Fruit fly (Drosophila melanogaster) whole organism, embryonic: Measurements from ENCODE around the gene Vps2.

Experiments used
- Awh ChIP-seq: fragments of 200-800 bp; sonication (Bioruptor generic); IDR thresholded peaks from 2 replicates; pipeline ENCODE4, ENCODE4 v1.3.6; 2022; ENCODE audit warnings: missing biosample characterization, missing genetic modification characterization
- CG10267 ChIP-seq: fragments of 200-800 bp; sonication (Bioruptor generic); optimal IDR thresholded peaks from 2 replicates; lab custom pipeline; 2018; ENCODE audit warnings: missing biosample characterization, mild to moderate bottlenecking, missing genetic modification characterization, moderate library complexity
- CG11696 ChIP-seq: fragments of 200-800 bp; sonication (Bioruptor generic); IDR thresholded peaks from 2 replicates; pipeline ENCODE4 v1.3.6; 2022; ENCODE audit warnings: missing biosample characterization, missing genetic modification characterization
- CG13624 ChIP-seq: fragments of 200-800 bp; sonication (Bioruptor generic); optimal IDR thresholded peaks from 2 replicates; lab custom pipeline; 2016; ENCODE audit warnings: missing biosample characterization, missing genetic modification characterization
- CG14860 ChIP-seq: fragments of 200-800 bp; sonication (Bioruptor generic); IDR thresholded peaks from 3 replicates; pipeline ENCODE4 v1.3.6; 2022; ENCODE audit warnings: missing biosample characterization, missing genetic modification characterization; ENCODE audit not compliant: partially characterized antibody
- CG15269 ChIP-seq: fragments of 200-800 bp; sonication (Bioruptor generic); optimal IDR thresholded peaks from 2 replicates; lab custom pipeline; 2018; ENCODE audit warnings: missing biosample characterization, mild to moderate bottlenecking, missing genetic modification characterization, moderate library complexity
- CG17186 ChIP-seq: fragments of 200-800 bp; sonication (Bioruptor generic); optimal IDR thresholded peaks from 3 replicates; lab custom pipeline; 2017; ENCODE audit warnings: missing biosample characterization, missing genetic modification reagents, missing genetic modification characterization
- CG17361 ChIP-seq: fragments of 200-800 bp; sonication (Bioruptor generic); IDR thresholded peaks from 3 replicates; pipeline ENCODE4 v1.3.6; 2022; ENCODE audit warnings: missing biosample characterization, missing genetic modification characterization
- CG2199 ChIP-seq: fragments of 200-800 bp; sonication (Bioruptor generic); IDR thresholded peaks from 3 replicates; pipeline ENCODE4 v1.3.6; 2022; ENCODE audit warnings: missing biosample characterization, missing genetic modification characterization
- CG32767 ChIP-seq: fragments of 200-800 bp; sonication (Bioruptor generic); IDR thresholded peaks from 2 replicates; pipeline ENCODE4 v1.3.6; 2022; ENCODE audit warnings: missing biosample characterization, missing genetic modification characterization
- CG32772 ChIP-seq: fragments of 200-800 bp; sonication (Bioruptor generic); IDR thresholded peaks from 2 replicates; pipeline ENCODE4 v1.3.6; 2022; ENCODE audit warnings: missing biosample characterization, missing genetic modification characterization
- CG33557 ChIP-seq: fragments of 200-800 bp; sonication (Bioruptor generic); optimal IDR thresholded peaks from 2 replicates; lab custom pipeline; 2019; ENCODE audit warnings: missing biosample characterization, mild to moderate bottlenecking, missing genetic modification characterization, moderate library complexity
- CG3726 ChIP-seq: fragments of 200-800 bp; sonication (Bioruptor generic); IDR thresholded peaks from 3 replicates; pipeline ENCODE4, ENCODE4 v1.3.6; 2022; ENCODE audit warnings: missing biosample characterization, missing genetic modification characterization
- CG4707 ChIP-seq: fragments of 200-800 bp; sonication (Bioruptor generic); optimal IDR thresholded peaks from 2 replicates; lab custom pipeline; 2018; ENCODE audit warnings: missing biosample characterization, mild to moderate bottlenecking, missing genetic modification characterization, moderate library complexity
- CG4730 ChIP-seq: fragments of 200-800 bp; sonication (Bioruptor generic); IDR thresholded peaks from 2 replicates; pipeline ENCODE4 v1.3.6; 2022; ENCODE audit warnings: missing biosample characterization, missing genetic modification characterization
- CG7745 ChIP-seq: fragments of 200-800 bp; sonication (Bioruptor generic); optimal IDR thresholded peaks from 2 replicates; lab custom pipeline; 2018; ENCODE audit warnings: missing biosample characterization, mild to moderate bottlenecking, missing genetic modification characterization, moderate library complexity
- Fer3 ChIP-seq: fragments of 200-800 bp; sonication (Bioruptor generic); optimal IDR thresholded peaks from 2 replicates; lab custom pipeline; 2018; ENCODE audit warnings: missing biosample characterization, mild to moderate bottlenecking, missing genetic modification characterization, moderate library complexity
- HLHmδ ChIP-seq: fragments of 200-800 bp; sonication (Bioruptor generic); optimal IDR thresholded peaks from 2 replicates; lab custom pipeline; 2018; ENCODE audit warnings: missing biosample characterization, mild to moderate bottlenecking, missing genetic modification characterization, moderate library complexity
- Hey ChIP-seq: fragments of 200-800 bp; sonication (Bioruptor generic); optimal IDR thresholded peaks from 3 replicates; lab custom pipeline; 2018; ENCODE audit warnings: missing biosample characterization, mild to moderate bottlenecking, missing genetic modification characterization
- HmgD ChIP-seq: fragments of 200-800 bp; sonication (Bioruptor generic); optimal IDR thresholded peaks from 3 replicates; lab custom pipeline; 2016; ENCODE audit warnings: missing biosample characterization, missing genetic modification characterization
- Jarid2 ChIP-seq: fragments of 200-800 bp; sonication (Bioruptor generic); optimal IDR thresholded peaks from 3 replicates; lab custom pipeline; 2017; ENCODE audit warnings: mild to moderate bottlenecking, missing biosample characterization, missing genetic modification reagents, missing genetic modification characterization
- Max ChIP-seq: fragments of 200-800 bp; sonication (Bioruptor generic); optimal IDR thresholded peaks from 2 replicates; lab custom pipeline; 2016; ENCODE audit warnings: missing biosample characterization, mild to moderate bottlenecking, missing genetic modification characterization
- Sin3A ChIP-seq: fragments of >200 bp; optimal IDR thresholded peaks from 2 replicates; lab custom pipeline; 2018
- Xrp1 ChIP-seq: fragments of 200-800 bp; sonication (Bioruptor generic); IDR thresholded peaks from 2 replicates; pipeline ENCODE4 v1.3.6; 2022; ENCODE audit warnings: missing biosample characterization, missing genetic modification characterization
- abd-A ChIP-seq: fragments of 200-800 bp; sonication (Bioruptor generic); optimal IDR thresholded peaks from 3 replicates; lab custom pipeline; 2019; ENCODE audit warnings: missing biosample characterization, mild to moderate bottlenecking, missing genetic modification characterization, moderate library complexity
- ac ChIP-seq: fragments of 200-800 bp; sonication (Bioruptor generic); optimal IDR thresholded peaks from 3 replicates; lab custom pipeline; 2017; ENCODE audit warnings: missing biosample characterization, mild to moderate bottlenecking, missing genetic modification characterization
- bigmax ChIP-seq: fragments of 200-800 bp; sonication (Bioruptor generic); optimal IDR thresholded peaks from 2 replicates; lab custom pipeline; 2018; ENCODE audit warnings: missing biosample characterization, mild to moderate bottlenecking, missing genetic modification characterization
- cg ChIP-seq: fragments of 200-800 bp; sonication (Bioruptor generic); optimal IDR thresholded peaks from 3 replicates; lab custom pipeline; 2019; ENCODE audit warnings: missing biosample characterization, mild to moderate bottlenecking, missing genetic modification characterization, moderate library complexity
- ci ChIP-seq: fragments of 200-800 bp; sonication (Bioruptor generic); IDR thresholded peaks from 3 replicates; pipeline ENCODE4 v1.3.6; 2022; ENCODE audit warnings: missing biosample characterization, missing genetic modification characterization
- da ChIP-seq: fragments of 200-800 bp; sonication (Bioruptor generic); optimal IDR thresholded peaks from 2 replicates; lab custom pipeline; 2016; ENCODE audit warnings: missing biosample characterization, missing genetic modification characterization
- ewg ChIP-seq: fragments of 200-800 bp; sonication (Bioruptor generic); optimal IDR thresholded peaks from 3 replicates; lab custom pipeline; 2017; ENCODE audit warnings: mild to moderate bottlenecking, missing biosample characterization, missing genetic modification reagents, missing genetic modification characterization
- gcm ChIP-seq: fragments of 200-800 bp; sonication (Bioruptor generic); optimal IDR thresholded peaks from 2 replicates; lab custom pipeline; 2019; ENCODE audit warnings: missing biosample characterization, mild to moderate bottlenecking, missing genetic modification characterization, moderate library complexity
- gsb-n ChIP-seq: fragments of 200-800 bp; sonication (Bioruptor generic); optimal IDR thresholded peaks from 3 replicates; lab custom pipeline; 2018; ENCODE audit warnings: missing biosample characterization, mild to moderate bottlenecking, missing genetic modification characterization
- hkb ChIP-seq, 2 experiments: fragments of 200-800 bp in 1 of 2; fragments of >200 bp in 1 of 2; sonication (Bioruptor generic) in 1 of 2; IDR thresholded peaks in 1 of 2; optimal IDR thresholded peaks in 1 of 2; 2 replicates each; pipeline versions ENCODE4 v1.3.6 to Lab custom; 2017 to 2022; ENCODE audit warnings: missing biosample characterization in 1 of 2, missing genetic modification characterization in 1 of 2
- insv ChIP-seq, 2 experiments: fragments of 200-800 bp; sonication (Bioruptor generic); optimal IDR thresholded peaks; 3 replicates each; lab custom pipeline; 2016 to 2018; ENCODE audit warnings: missing biosample characterization in 2 of 2, missing genetic modification characterization in 2 of 2
- nerfin-1 ChIP-seq: fragments of 200-800 bp; sonication (Bioruptor generic); optimal IDR thresholded peaks from 3 replicates; lab custom pipeline; 2019; ENCODE audit warnings: missing biosample characterization, mild to moderate bottlenecking, missing genetic modification characterization, moderate library complexity
- oc ChIP-seq: fragments of 200-800 bp; sonication (Bioruptor generic); optimal IDR thresholded peaks from 2 replicates; lab custom pipeline; 2018; ENCODE audit warnings: missing biosample characterization, mild to moderate bottlenecking, missing genetic modification characterization, moderate library complexity
- pho ChIP-seq: fragments of 200-800 bp; sonication (Bioruptor generic); optimal IDR thresholded peaks from 2 replicates; lab custom pipeline; 2016; ENCODE audit warnings: missing biosample characterization, missing genetic modification characterization
- pros ChIP-seq: fragments of 200-800 bp; sonication (Bioruptor generic); optimal IDR thresholded peaks from 3 replicates; lab custom pipeline; 2019; ENCODE audit warnings: missing biosample characterization, mild to moderate bottlenecking, missing genetic modification characterization, moderate library complexity
- salm ChIP-seq: fragments of 200-800 bp; sonication (Bioruptor generic); optimal IDR thresholded peaks from 2 replicates; lab custom pipeline; 2018; ENCODE audit warnings: missing biosample characterization, mild to moderate bottlenecking, missing genetic modification characterization
- sc ChIP-seq, 3 experiments: fragments of >200 bp in 2 of 3; fragments of 200-800 bp in 1 of 3; sonication (Bioruptor generic) in 1 of 3; optimal IDR thresholded peaks; 2 replicates in 2 of 3; 3 replicates in 1 of 3; lab custom pipeline; 2017; ENCODE audit warnings: mild to moderate bottlenecking in 1 of 3, missing biosample characterization in 1 of 3, missing genetic modification characterization in 1 of 3, missing genetic modification reagents in 1 of 3
- scrt ChIP-seq: fragments of 200-800 bp; sonication (Bioruptor generic); optimal IDR thresholded peaks from 2 replicates; lab custom pipeline; 2018; ENCODE audit warnings: missing biosample characterization, mild to moderate bottlenecking, missing genetic modification characterization, moderate library complexity
- sd ChIP-seq: fragments of 200-800 bp; sonication (Bioruptor generic); optimal IDR thresholded peaks from 3 replicates; lab custom pipeline; 2018; ENCODE audit warnings: missing biosample characterization, mild to moderate bottlenecking, missing genetic modification characterization, moderate library complexity
- sens ChIP-seq: fragments of 200-800 bp; sonication (Bioruptor generic); peaks from one replicate; lab custom pipeline; 2016; ENCODE audit warnings: missing biosample characterization, missing genetic modification characterization
- stc ChIP-seq: fragments of 200-800 bp; sonication (Bioruptor generic); IDR thresholded peaks from 2 replicates; pipeline ENCODE4 v1.3.6; 2022; ENCODE audit warnings: missing biosample characterization, missing genetic modification characterization
- z ChIP-seq: fragments of 200-800 bp; sonication (Bioruptor generic); IDR thresholded peaks from 3 replicates; pipeline ENCODE4 v1.3.6; 2022; ENCODE audit warnings: missing biosample characterization, missing genetic modification characterization
- zen ChIP-seq: fragments of 200-800 bp; sonication (Bioruptor generic); optimal IDR thresholded peaks from 3 replicates; lab custom pipeline; 2018; ENCODE audit warnings: missing biosample characterization, mild to moderate bottlenecking, missing genetic modification characterization, moderate library complexity
- zen2 ChIP-seq: fragments of 200-800 bp; sonication (Bioruptor generic); IDR thresholded peaks from 3 replicates; pipeline ENCODE4 v1.3.6; 2022; ENCODE audit warnings: missing biosample characterization, missing genetic modification characterization; ENCODE audit not compliant: partially characterized antibody

The Vps2 gene

dm6 chr3R:26031968-26032610 lies 20.5 kb upstream of the Vps2 start (continued):
- TF ChIP-seq z: peak; percentile 47; the same call in 1 of the 3 replicates
- no peak for TF ChIP-seq Jarid2 (GFP tag; lab: Kevin White, UChicago)
- 0 out of 2 replicates have a peak, but pooled peaks have one; percentile 28 for TF ChIP-seq Awh (GFP tag; lab: Robert Waterston, UW)
- TF ChIP-seq HLHmδ (GFP tag; lab: Kevin White, UChicago): peak; percentile 57
- TF ChIP-seq insv (GFP tag; optimal IDR thresholded peaks at IDR 0.05; lab: Kevin White, UChicago): peak in 1 of 2 experiments; percentile 27
- peak; percentile 1 for TF ChIP-seq CG7745
- TF ChIP-seq HmgD: no peak
- peak; percentile 51 for TF ChIP-seq oc (tag; lab: Kevin White, UChicago)
- peak; percentile 63 for TF ChIP-seq ac (GFP tag; lab: Kevin White, UChicago)
- TF ChIP-seq da (GFP tag; lab: Kevin White, UChicago): peak; percentile 72
- peak; percentile 90 for TF ChIP-seq pros (GFP tag; lab: Kevin White, UChicago)
- peak; percentile 100 for TF ChIP-seq Hey (tag; lab: Kevin White, UChicago)
- peak; percentile 23 for TF ChIP-seq gsb-n (tag; lab: Kevin White, UChicago)
- peak; percentile 54 for TF ChIP-seq nerfin-1 (tag; lab: Kevin White, UChicago)
- TF ChIP-seq cg (GFP tag; lab: Kevin White, UChicago): peak; percentile 12
- peak; percentile 65; the same call in 1 of the 3 replicates for TF ChIP-seq CG2199 (GFP tag; lab: Robert Waterston, UW)

dm6 chr3R:26032611-26033001 lies 20.0 kb upstream of the Vps2 start:
- TF ChIP-seq Xrp1 (GFP tag; lab: Robert Waterston, UW) (no peak), CG32767 (GFP tag; lab: Robert Waterston, UW) (no peak), CG15269 (no peak), CG14860 (GFP tag; lab: Robert Waterston, UW) (no peak), ci (GFP tag; lab: Robert Waterston, UW) (no peak), CG17361 (GFP tag; lab: Robert Waterston, UW) (no peak), sd (tag; lab: Kevin White, UChicago) (no peak), CG33557 (GFP tag; lab: Kevin White, UChicago) (no peak), Fer3 (tag; lab: Kevin White, UChicago) (no peak), zen (tag; lab: Kevin White, UChicago) (no peak), Sin3A (lab: Kevin White, UChicago) (no peak), CG11696 (GFP tag; lab: Robert Waterston, UW) (no peak), ewg (GFP tag; lab: Kevin White, UChicago) (peak; percentile 72), bigmax (no peak), Hey (tag; lab: Kevin White, UChicago) (peak; percentile 93), zen2 (GFP tag; lab: Robert Waterston, UW) (no peak), Max (GFP tag; lab: Kevin White, UChicago) (no peak), scrt (GFP tag; lab: Kevin White, UChicago) (peak; percentile 16), CG13624 (GFP tag; lab: Kevin White, UChicago) (no peak), CG4730 (GFP tag; lab: Robert Waterston, UW) (no peak), gcm (GFP tag; lab: Kevin White, UChicago) (no peak), stc (GFP tag; lab: Robert Waterston, UW) (no peak), salm (no peak), sc (optimal IDR thresholded peaks at IDR 0.05; lab: Kevin White, UChicago) (no peak), sc (GFP tag; optimal IDR thresholded peaks at IDR 0.05; lab: Kevin White, UChicago) (no peak), sens (GFP tag; lab: Kevin White, UChicago) (no peak), hkb (optimal IDR thresholded peaks at IDR 0.05; lab: Kevin White, UChicago) (no peak), hkb (GFP tag; IDR thresholded peaks at IDR 0.05; lab: Robert Waterston, UW) (no peak), abd-A (tag; lab: Kevin White, UChicago) (no peak), CG32772 (GFP tag; lab: Robert Waterston, UW) (0 out of 2 replicates have a peak, but pooled peaks have one; percentile 15), CG10267 (tag; lab: Kevin White, UChicago) (no peak), CG3726 (GFP tag; lab: Robert Waterston, UW) (no peak), CG4707 (GFP tag; lab: Kevin White, UChicago) (no peak), pho (GFP tag; lab: Kevin White, UChicago) (no peak), CG17186 (GFP tag; lab: Kevin White, UChicago) (no peak)
